Worm (Caenorhabditis elegans) whole organism, L3 larva: ENCODE results near the gene clc-24.

ENCODE experiments used
- tbx-2 ChIP-seq: sonication (generic microtip); optimal IDR thresholded peaks from 2 replicates; lab custom pipeline; 2016; ENCODE audit warnings: mild to moderate bottlenecking, missing genetic modification characterization, missing compliant biosample characterization
- unc-39 ChIP-seq: sonication (generic microtip); optimal IDR thresholded peaks from 4 replicates; lab custom pipeline; 2017; ENCODE audit warnings: missing biosample characterization, missing genetic modification characterization
- ztf-11 ChIP-seq: fragments of 150-350 bp; optimal IDR thresholded peaks from 2 replicates; lab custom pipeline; 2014; ENCODE audit warnings: missing biosample characterization, missing genetic modification characterization

- TF ChIP-seq tbx-2 (tag; lab: Kevin White, UChicago), result no peak
- no peak for TF ChIP-seq ztf-11 (tag; lab: Kevin White, UChicago)
- TF ChIP-seq unc-39 (tag; lab: Kevin White, UChicago), result no peak
Observed at ce11 chrIII:1037173-1037572, 27.3 kb downstream of the clc-24 start, which contains the start of the genes chin-1 and BE0003N10.1.
